Fruit fly (Drosophila melanogaster) whole organism, embryonic: ENCODE data around the gene CG18266.

Experiments used
- ATbp ChIP-seq: fragments of 200-800 bp; sonication (Bioruptor generic); optimal IDR thresholded peaks from 2 replicates; lab custom pipeline; 2017; ENCODE audit warnings: missing biosample characterization, mild to moderate bottlenecking, missing genetic modification characterization, missing genetic modification reagents
- Antp ChIP-seq: fragments of 200-800 bp; sonication (Bioruptor generic); optimal IDR thresholded peaks from 3 replicates; lab custom pipeline; 2016; ENCODE audit warnings: missing biosample characterization, missing genetic modification characterization
- C15 ChIP-seq: fragments of 200-800 bp; sonication (Bioruptor generic); IDR thresholded peaks from 3 replicates; pipeline ENCODE4 v1.3.6; 2022; ENCODE audit warnings: missing biosample characterization, missing genetic modification characterization
- CG10654 ChIP-seq: fragments of 200-800 bp; sonication (Bioruptor generic); optimal IDR thresholded peaks from 2 replicates; lab custom pipeline; 2016; ENCODE audit warnings: missing biosample characterization, missing genetic modification characterization
- CG11456 ChIP-seq: fragments of 200-800 bp; sonication (Bioruptor generic); IDR thresholded peaks from 3 replicates; pipeline ENCODE4 v1.3.6; 2022; ENCODE audit warnings: missing biosample characterization, missing genetic modification characterization
- CG11560 ChIP-seq: fragments of 200-800 bp; sonication (Bioruptor generic); IDR thresholded peaks from 3 replicates; pipeline ENCODE4 v1.3.6; 2022; ENCODE audit warnings: missing biosample characterization, missing genetic modification characterization
- CG14860 ChIP-seq: fragments of 200-800 bp; sonication (Bioruptor generic); IDR thresholded peaks from 3 replicates; pipeline ENCODE4 v1.3.6; 2022; ENCODE audit warnings: missing biosample characterization, missing genetic modification characterization; ENCODE audit not compliant: partially characterized antibody
- CG16815 ChIP-seq: fragments of 200-800 bp; sonication (Bioruptor generic); optimal IDR thresholded peaks from 3 replicates; lab custom pipeline; 2017; ENCODE audit warnings: missing biosample characterization, mild to moderate bottlenecking, missing genetic modification characterization
- CG17361 ChIP-seq: fragments of 200-800 bp; sonication (Bioruptor generic); IDR thresholded peaks from 3 replicates; pipeline ENCODE4 v1.3.6; 2022; ENCODE audit warnings: missing biosample characterization, missing genetic modification characterization
- CG17612 ChIP-seq: fragments of 200-800 bp; sonication (Bioruptor generic); IDR thresholded peaks from 2 replicates; pipeline ENCODE4 v1.3.6; 2022; ENCODE audit warnings: missing biosample characterization, missing genetic modification characterization
- CG18599 ChIP-seq: fragments of 200-800 bp; sonication (Bioruptor generic); optimal IDR thresholded peaks from 3 replicates; lab custom pipeline; 2017; ENCODE audit warnings: missing biosample characterization, missing genetic modification characterization, mild to moderate bottlenecking, moderate library complexity, missing genetic modification reagents
- CG2875 ChIP-seq: fragments of 200-800 bp; sonication (Bioruptor generic); optimal IDR thresholded peaks from 2 replicates; lab custom pipeline; 2017; ENCODE audit warnings: missing biosample characterization, mild to moderate bottlenecking, missing genetic modification characterization, missing genetic modification reagents
- CG31224 ChIP-seq: fragments of 200-800 bp; sonication (Bioruptor generic); IDR thresholded peaks from 2 replicates; pipeline ENCODE4 v1.3.6; 2022; ENCODE audit warnings: missing biosample characterization, missing genetic modification characterization
- CG43689 ChIP-seq: fragments of 200-800 bp; sonication (Bioruptor generic); IDR thresholded peaks from 2 replicates; pipeline ENCODE4 v1.3.6; 2022; ENCODE audit warnings: missing biosample characterization, missing genetic modification characterization
- CG6254 ChIP-seq: fragments of 200-800 bp; sonication (Bioruptor generic); optimal IDR thresholded peaks from 3 replicates; lab custom pipeline; 2017; ENCODE audit warnings: mild to moderate bottlenecking, missing biosample characterization, missing genetic modification reagents, missing genetic modification characterization
- CG6272 ChIP-seq: fragments of 200-800 bp; sonication (Bioruptor generic); IDR thresholded peaks from 2 replicates; pipeline ENCODE4 v1.3.6; 2022; ENCODE audit warnings: missing biosample characterization, missing genetic modification characterization
- CG6765 ChIP-seq: fragments of 200-800 bp; sonication (Bioruptor generic); optimal IDR thresholded peaks from 3 replicates; lab custom pipeline; 2017; ENCODE audit warnings: missing biosample characterization, mild to moderate bottlenecking, missing genetic modification characterization
- CG8281 ChIP-seq: fragments of 200-800 bp; sonication (Bioruptor generic); optimal IDR thresholded peaks from 2 replicates; lab custom pipeline; 2018; ENCODE audit warnings: missing biosample characterization, mild to moderate bottlenecking, missing genetic modification characterization, moderate library complexity
- CG8290 ChIP-seq, 3 experiments: fragments of 200-800 bp; sonication (Bioruptor generic); optimal IDR thresholded peaks; 2 replicates each; lab custom pipeline; 2016 to 2019; ENCODE audit warnings: missing biosample characterization in 3 of 3, missing genetic modification characterization in 3 of 3, mild to moderate bottlenecking in 2 of 3, moderate library complexity in 1 of 3
- CG8765 ChIP-seq: fragments of 200-800 bp; sonication (Bioruptor generic); IDR thresholded peaks from 2 replicates; pipeline ENCODE4 v1.3.6; 2022; ENCODE audit warnings: missing biosample characterization, missing genetic modification characterization
- CG9215 ChIP-seq: fragments of 200-800 bp; sonication (Bioruptor generic); IDR thresholded peaks from 2 replicates; pipeline ENCODE4 v1.3.6; 2022; ENCODE audit warnings: missing biosample characterization, missing genetic modification characterization
- CG9727 ChIP-seq: fragments of 200-800 bp; sonication (Bioruptor generic); optimal IDR thresholded peaks from 3 replicates; lab custom pipeline; 2017; ENCODE audit warnings: missing biosample characterization, mild to moderate bottlenecking, missing genetic modification characterization
- Camta ChIP-seq: fragments of 200-800 bp; sonication (Bioruptor generic); optimal IDR thresholded peaks from 2 replicates; lab custom pipeline; 2016; ENCODE audit warnings: missing biosample characterization, missing genetic modification characterization
- CoRest ChIP-seq: fragments of 200-800 bp; sonication (Bioruptor generic); optimal IDR thresholded peaks from 3 replicates; lab custom pipeline; 2018; ENCODE audit warnings: missing biosample characterization, mild to moderate bottlenecking, missing genetic modification characterization, moderate library complexity
- Dbx ChIP-seq: fragments of 200-800 bp; sonication (Bioruptor generic); IDR thresholded peaks from 3 replicates; pipeline ENCODE4 v1.3.6; 2022; ENCODE audit warnings: missing biosample characterization, missing genetic modification characterization
- Dll ChIP-seq: fragments of 200-800 bp; sonication (Bioruptor generic); IDR thresholded peaks from 4 replicates; pipeline ENCODE4 v1.3.6; 2022; ENCODE audit warnings: missing biosample characterization, missing genetic modification characterization; ENCODE audit not compliant: partially characterized antibody
- Dp ChIP-seq: fragments of 200-800 bp; sonication (Bioruptor generic); optimal IDR thresholded peaks from 2 replicates; lab custom pipeline; 2018; ENCODE audit warnings: missing biosample characterization, mild to moderate bottlenecking, missing genetic modification characterization, moderate library complexity
- H2.0 ChIP-seq: fragments of 200-800 bp; sonication (Bioruptor generic); IDR thresholded peaks from 2 replicates; pipeline ENCODE4 v1.3.6; 2022; ENCODE audit warnings: missing biosample characterization, missing genetic modification characterization
- Hsf ChIP-seq: fragments of 200-800 bp; sonication (Bioruptor generic); optimal IDR thresholded peaks from 3 replicates; lab custom pipeline; 2016; ENCODE audit warnings: missing biosample characterization, missing genetic modification characterization
- Nf-YB ChIP-seq: fragments of 200-800 bp; sonication (Bioruptor generic); optimal IDR thresholded peaks from 3 replicates; lab custom pipeline; 2019; ENCODE audit warnings: missing biosample characterization, mild to moderate bottlenecking, missing genetic modification characterization, moderate library complexity
- NfI ChIP-seq: fragments of 200-800 bp; sonication (Bioruptor generic); optimal IDR thresholded peaks from 3 replicates; lab custom pipeline; 2018; ENCODE audit warnings: missing biosample characterization, mild to moderate bottlenecking, missing genetic modification characterization, moderate library complexity
- Poxn ChIP-seq: fragments of 200-800 bp; sonication (Bioruptor generic); IDR thresholded peaks from 2 replicates; pipeline ENCODE4 v1.3.6; 2022; ENCODE audit warnings: missing biosample characterization, missing genetic modification characterization
- Side ChIP-seq: fragments of 200-800 bp; sonication (Bioruptor generic); optimal IDR thresholded peaks from 2 replicates; lab custom pipeline; 2016; ENCODE audit warnings: missing biosample characterization, missing genetic modification characterization
- Vsx1 ChIP-seq: fragments of 200-800 bp; sonication (Bioruptor generic); optimal IDR thresholded peaks from 2 replicates; lab custom pipeline; 2017; ENCODE audit warnings: missing biosample characterization, mild to moderate bottlenecking, missing genetic modification characterization, missing genetic modification reagents
- bcd ChIP-seq: fragments of 200-800 bp; sonication (Bioruptor generic); optimal IDR thresholded peaks from 2 replicates; lab custom pipeline; 2017; ENCODE audit warnings: missing biosample characterization, mild to moderate bottlenecking, missing genetic modification characterization
- cad ChIP-seq: fragments of >200 bp; optimal IDR thresholded peaks from 2 replicates; lab custom pipeline; 2017; ENCODE audit warnings: missing biosample characterization, missing genetic modification characterization
- dmrt99B ChIP-seq: fragments of 200-800 bp; sonication (Bioruptor generic); optimal IDR thresholded peaks from 2 replicates; lab custom pipeline; 2018; ENCODE audit warnings: missing biosample characterization, mild to moderate bottlenecking, missing genetic modification characterization, moderate library complexity
- gro ChIP-seq: fragments of 200-800 bp; sonication (Bioruptor generic); optimal IDR thresholded peaks from 2 replicates; lab custom pipeline; 2016; ENCODE audit warnings: missing biosample characterization, missing genetic modification characterization
- gsb ChIP-seq: fragments of 200-800 bp; sonication (Bioruptor generic); IDR thresholded peaks from 2 replicates; pipeline ENCODE4 v1.3.6; 2022; ENCODE audit warnings: missing biosample characterization, missing genetic modification characterization
- gt ChIP-seq: fragments of 200-800 bp; sonication (Bioruptor generic); IDR thresholded peaks from 2 replicates; pipeline ENCODE4 v1.3.6; 2022; ENCODE audit warnings: missing biosample characterization, missing genetic modification characterization
- maf-S ChIP-seq: fragments of 200-800 bp; sonication (Bioruptor generic); optimal IDR thresholded peaks from 2 replicates; lab custom pipeline; 2016; ENCODE audit warnings: missing biosample characterization, missing genetic modification characterization
- mam ChIP-seq: fragments of 200-800 bp; sonication (Bioruptor generic); optimal IDR thresholded peaks from 3 replicates; lab custom pipeline; 2016; ENCODE audit warnings: missing biosample characterization, missing genetic modification characterization
- nerfin-2 ChIP-seq: fragments of 200-800 bp; sonication (Bioruptor generic); IDR thresholded peaks from 2 replicates; pipeline ENCODE4 v1.3.6; 2022; ENCODE audit warnings: missing biosample characterization, missing genetic modification characterization; ENCODE audit not compliant: partially characterized antibody
- peb ChIP-seq: fragments of 200-800 bp; sonication (Bioruptor generic); IDR thresholded peaks from 2 replicates; pipeline ENCODE4 v1.3.6; 2022; ENCODE audit warnings: missing biosample characterization, missing genetic modification characterization
- pros ChIP-seq: fragments of 200-800 bp; sonication (Bioruptor generic); optimal IDR thresholded peaks from 3 replicates; lab custom pipeline; 2019; ENCODE audit warnings: missing biosample characterization, mild to moderate bottlenecking, missing genetic modification characterization, moderate library complexity
- schlank ChIP-seq: fragments of 200-800 bp; sonication (Bioruptor generic); optimal IDR thresholded peaks from 2 replicates; lab custom pipeline; 2018; ENCODE audit warnings: missing biosample characterization, mild to moderate bottlenecking, missing genetic modification characterization
- sd ChIP-seq: fragments of 200-800 bp; sonication (Bioruptor generic); optimal IDR thresholded peaks from 3 replicates; lab custom pipeline; 2018; ENCODE audit warnings: missing biosample characterization, mild to moderate bottlenecking, missing genetic modification characterization, moderate library complexity
- sisA ChIP-seq: fragments of 200-800 bp; sonication (Bioruptor generic); IDR thresholded peaks from 2 replicates; pipeline ENCODE4 v1.3.6; 2022; ENCODE audit warnings: missing biosample characterization, missing genetic modification characterization
- slbo ChIP-seq: fragments of 200-800 bp; sonication (Bioruptor generic); IDR thresholded peaks from 2 replicates; pipeline ENCODE4 v1.3.6; 2022; ENCODE audit warnings: missing biosample characterization, missing genetic modification characterization
- slou ChIP-seq: fragments of 200-800 bp; sonication (Bioruptor generic); optimal IDR thresholded peaks from 3 replicates; lab custom pipeline; 2016; ENCODE audit warnings: missing biosample characterization, missing genetic modification characterization

CG18266 gene

DNA sequence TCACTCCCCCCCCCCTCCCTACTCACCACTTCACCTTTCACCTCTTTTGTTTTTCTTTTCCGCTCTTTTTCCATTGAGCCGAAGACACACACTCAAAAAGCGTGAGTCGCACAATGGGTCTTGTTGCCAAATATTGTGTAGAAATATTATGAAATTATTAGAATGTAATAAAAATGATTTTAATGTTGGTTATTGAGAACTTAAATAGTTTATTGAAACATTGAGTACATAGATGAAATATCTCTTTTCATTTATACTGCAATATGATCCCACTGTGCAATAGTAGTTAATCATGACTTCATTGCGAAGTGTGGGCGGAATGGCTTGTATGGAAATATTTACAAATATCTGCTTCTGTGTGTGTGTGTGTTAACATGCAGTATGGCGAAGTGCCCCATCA, 29.5 kb upstream of the CG18266 start (continued):
- TF ChIP-seq ATbp (GFP tag; lab: Kevin White, UChicago) (no peak), H2.0 (GFP tag; lab: Robert Waterston, UW) (no peak)

DNA sequence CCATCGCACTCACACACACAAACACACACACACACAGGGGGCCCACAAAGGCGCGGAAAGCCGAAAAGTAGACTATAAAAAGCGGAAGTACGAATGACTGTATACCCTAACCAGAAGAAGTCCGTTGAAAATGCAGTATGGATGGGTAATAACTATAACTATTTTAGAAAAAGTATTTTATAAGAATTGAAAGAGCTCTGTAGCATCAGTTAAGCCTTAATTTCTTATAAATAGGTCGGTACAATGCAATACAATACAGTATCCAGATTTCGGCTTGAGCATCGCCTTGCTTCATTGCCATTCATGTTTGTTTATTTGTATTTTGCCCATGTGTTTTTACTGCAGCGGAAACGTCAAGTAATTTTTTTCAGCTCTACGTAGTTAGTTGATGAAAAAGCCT, 27.1 kb upstream of the CG18266 start:
- TF ChIP-seq CG14860 (GFP tag; lab: Robert Waterston, UW) (no peak), maf-S (GFP tag; lab: Kevin White, UChicago) (no peak), CG16815 (GFP tag; lab: Kevin White, UChicago) (no peak), peb (GFP tag; lab: Robert Waterston, UW) (no peak), CG10654 (no peak), CG6254 (no peak), slou (GFP tag; lab: Kevin White, UChicago) (no peak), CoRest (tag; lab: Kevin White, UChicago) (peak; percentile 27), CG17612 (GFP tag; lab: Robert Waterston, UW) (0 out of 2 replicates have a peak, but pooled peaks have one; percentile 28), slbo (GFP tag; lab: Robert Waterston, UW) (peak; percentile 71), CG17361 (GFP tag; lab: Robert Waterston, UW) (no peak), Antp (no peak), mam (GFP tag; lab: Kevin White, UChicago) (peak; percentile 14), nerfin-2 (no peak), Camta (GFP tag; lab: Kevin White, UChicago) (no peak), dmrt99B (peak; percentile 49), gsb (GFP tag; lab: Robert Waterston, UW) (no peak), CG8765 (GFP tag; lab: Robert Waterston, UW) (no peak), CG9727 (GFP tag; lab: Kevin White, UChicago) (no peak), CG6765 (GFP tag; lab: Kevin White, UChicago) (no peak), Vsx1 (GFP tag; lab: Kevin White, UChicago) (no peak), gro (no peak), Nf-YB (GFP tag; lab: Kevin White, UChicago) (no peak), Side (GFP tag; lab: Kevin White, UChicago) (no peak), Dp (GFP tag; lab: Kevin White, UChicago) (no peak), sd (tag; lab: Kevin White, UChicago) (no peak), bcd (GFP tag; lab: Kevin White, UChicago) (peak; percentile 12), schlank (no peak), CG43689 (GFP tag; lab: Robert Waterston, UW) (no peak), Dbx (GFP tag; lab: Robert Waterston, UW) (no peak), CG11456 (GFP tag; lab: Robert Waterston, UW) (0 out of 3 replicates have a peak, but pooled peaks have one; percentile 43), pros (no peak), CG8281 (no peak), CG9215 (GFP tag; lab: Robert Waterston, UW) (no peak), CG2875 (GFP tag; lab: Kevin White, UChicago) (no peak), Poxn (GFP tag; lab: Robert Waterston, UW) (no peak), CG6272 (GFP tag; lab: Robert Waterston, UW) (no peak), NfI (no peak), Dll (GFP tag; lab: Robert Waterston, UW) (no peak), CG11560 (0 out of 3 replicates have a peak, but pooled peaks have one; percentile 34), CG8290 (GFP tag; optimal IDR thresholded peaks at IDR 0.05; lab: Kevin White, UChicago) (no peak), CG8290 (tag; optimal IDR thresholded peaks at IDR 0.05; lab: Kevin White, UChicago) (no peak), C15 (GFP tag; lab: Robert Waterston, UW) (no peak), CG18599 (GFP tag; lab: Kevin White, UChicago) (peak; percentile 70), cad (no peak), Hsf (GFP tag; lab: Kevin White, UChicago) (peak; percentile 31), gt (no peak), CG31224 (GFP tag; lab: Robert Waterston, UW) (no peak), sisA (no peak)
